Worm (Caenorhabditis elegans) whole organism, L2 larva: Measurements from ENCODE around the gene clc-17.

Experiments
- C34F6.9 ChIP-seq: fragments of 150-350 bp; optimal IDR thresholded peaks from 2 replicates; lab custom pipeline; 2014; ENCODE audit warnings: missing biosample characterization, missing genetic modification characterization
- F13H6.1 ChIP-seq: sonication (generic microtip); optimal IDR thresholded peaks from 2 replicates; lab custom pipeline; 2016; ENCODE audit warnings: missing genetic modification characterization, missing compliant biosample characterization
- R02D3.7 ChIP-seq: fragments of 150-350 bp; optimal IDR thresholded peaks from 2 replicates; lab custom pipeline; 2014; ENCODE audit warnings: missing biosample characterization, missing genetic modification characterization
- Y55F3AM.14 ChIP-seq: fragments of 200-800 bp; sonication (Bioruptor generic); optimal IDR thresholded peaks from 2 replicates; lab custom pipeline; 2018; ENCODE audit warnings: mild to moderate bottlenecking, missing genetic modification characterization, missing compliant biosample characterization
- aly-2 ChIP-seq: fragments of 150-350 bp; optimal IDR thresholded peaks from 2 replicates; lab custom pipeline; 2014; ENCODE audit warnings: missing biosample characterization, missing genetic modification characterization
- ama-1 ChIP-seq: fragments of 150-350 bp; optimal IDR thresholded peaks from 2 replicates; lab custom pipeline; 2018; ENCODE audit warnings: inconsistent platforms
- blmp-1 ChIP-seq: sonication (generic microtip); optimal IDR thresholded peaks from 2 replicates; lab custom pipeline; 2017; ENCODE audit warnings: missing genetic modification characterization, mild to moderate bottlenecking, missing compliant biosample characterization, antibody characterized with exemption, moderate library complexity; ENCODE audit not compliant: insufficient read depth
- ceh-16 ChIP-seq: fragments of 150-350 bp; optimal IDR thresholded peaks from 2 replicates; lab custom pipeline; 2014; ENCODE audit warnings: missing biosample characterization, missing genetic modification characterization
- ceh-82 ChIP-seq: fragments of 150-350 bp; optimal IDR thresholded peaks from 2 replicates; lab custom pipeline; 2014; ENCODE audit warnings: missing biosample characterization, missing genetic modification characterization
- crh-2 ChIP-seq: sonication (generic microtip); optimal IDR thresholded peaks from 2 replicates; lab custom pipeline; 2017; ENCODE audit warnings: missing biosample characterization, missing genetic modification characterization
- dmd-4 ChIP-seq: sonication (generic microtip); optimal IDR thresholded peaks from 2 replicates; lab custom pipeline; 2017; ENCODE audit warnings: missing biosample characterization, missing genetic modification characterization
- egl-27 ChIP-seq: sonication (generic microtip); optimal IDR thresholded peaks from 3 replicates; lab custom pipeline; 2017; ENCODE audit warnings: missing biosample characterization, missing genetic modification reagents, missing genetic modification characterization
- elt-1 ChIP-seq: fragments of 150-350 bp; optimal IDR thresholded peaks from 2 replicates; lab custom pipeline; 2014; ENCODE audit warnings: missing biosample characterization, missing genetic modification characterization
- elt-3 ChIP-seq: sonication (generic microtip); optimal IDR thresholded peaks from 2 replicates; lab custom pipeline; 2017; ENCODE audit warnings: missing biosample characterization, missing genetic modification characterization
- fos-1 ChIP-seq: fragments of 150-350 bp; optimal IDR thresholded peaks from 2 replicates; lab custom pipeline; 2014; ENCODE audit warnings: missing biosample characterization, missing genetic modification characterization
- gmeb-1 ChIP-seq: fragments of 150-350 bp; optimal IDR thresholded peaks from 2 replicates; lab custom pipeline; 2014; ENCODE audit warnings: missing biosample characterization, missing genetic modification characterization
- lin-11 ChIP-seq: fragments of 150-350 bp; sonication (generic microtip); optimal IDR thresholded peaks from 2 replicates; lab custom pipeline; 2014; ENCODE audit warnings: missing biosample characterization, missing genetic modification characterization, inconsistent platforms, mixed read lengths
- lin-13 ChIP-seq: fragments of 150-350 bp; optimal IDR thresholded peaks from 2 replicates; lab custom pipeline; 2014; ENCODE audit warnings: missing biosample characterization, missing genetic modification reagents, missing genetic modification characterization
- lin-39 ChIP-seq: fragments of 150-350 bp; optimal IDR thresholded peaks from 2 replicates; lab custom pipeline; 2014; ENCODE audit warnings: missing biosample characterization, missing genetic modification reagents, missing genetic modification characterization
- mab-5 ChIP-seq: fragments of 150-350 bp; optimal IDR thresholded peaks from 2 replicates; lab custom pipeline; 2014; ENCODE audit warnings: missing biosample characterization, missing genetic modification characterization
- mbf-1 ChIP-seq: sonication (generic microtip); optimal IDR thresholded peaks from 2 replicates; lab custom pipeline; 2017; ENCODE audit warnings: missing biosample characterization, missing genetic modification characterization
- nhr-12 ChIP-seq: fragments of 150-350 bp; optimal IDR thresholded peaks from 2 replicates; lab custom pipeline; 2014; ENCODE audit warnings: missing biosample characterization, missing genetic modification characterization
- nhr-129 ChIP-seq: fragments of 150-350 bp; optimal IDR thresholded peaks from 2 replicates; lab custom pipeline; 2014; ENCODE audit warnings: missing biosample characterization, missing genetic modification characterization
- nhr-21 ChIP-seq: fragments of 150-350 bp; optimal IDR thresholded peaks from 2 replicates; lab custom pipeline; 2014; ENCODE audit warnings: missing biosample characterization, missing genetic modification characterization
- nhr-23 ChIP-seq: fragments of 150-350 bp; optimal IDR thresholded peaks from 2 replicates; lab custom pipeline; 2014; ENCODE audit warnings: missing biosample characterization, missing genetic modification reagents, missing genetic modification characterization
- nhr-237 ChIP-seq: fragments of 150-350 bp; optimal IDR thresholded peaks from 2 replicates; lab custom pipeline; 2014; ENCODE audit warnings: missing biosample characterization, missing genetic modification characterization
- nhr-25 ChIP-seq: fragments of 150-350 bp; sonication (generic microtip); optimal IDR thresholded peaks from 3 replicates; lab custom pipeline; 2014; ENCODE audit warnings: missing biosample characterization, missing genetic modification characterization
- nhr-6 ChIP-seq: fragments of 150-350 bp; optimal IDR thresholded peaks from 2 replicates; lab custom pipeline; 2014; ENCODE audit warnings: missing biosample characterization, missing genetic modification characterization
- nhr-77 ChIP-seq: fragments of 150-350 bp; optimal IDR thresholded peaks from 2 replicates; lab custom pipeline; 2014; ENCODE audit warnings: missing biosample characterization, missing genetic modification characterization
- peb-1 ChIP-seq: fragments of 150-350 bp; optimal IDR thresholded peaks from 2 replicates; lab custom pipeline; 2014; ENCODE audit warnings: missing biosample characterization, missing genetic modification characterization
- sem-4 ChIP-seq: fragments of 150-350 bp; optimal IDR thresholded peaks from 2 replicates; lab custom pipeline; 2014; ENCODE audit warnings: missing biosample characterization, missing genetic modification reagents, missing genetic modification characterization
- skn-1 ChIP-seq: sonication (generic microtip); optimal IDR thresholded peaks from 2 replicates; lab custom pipeline; 2017; ENCODE audit warnings: missing biosample characterization, missing genetic modification characterization
- sma-3 ChIP-seq: sonication (generic microtip); optimal IDR thresholded peaks from 2 replicates; lab custom pipeline; 2016; ENCODE audit warnings: missing genetic modification reagents, missing genetic modification characterization, missing compliant biosample characterization
- sma-9 ChIP-seq, 2 experiments: fragments of 150-350 bp in 1 of 2; sonication (generic microtip) in 1 of 2; optimal IDR thresholded peaks; 2 replicates each; lab custom pipeline; 2014 to 2016; ENCODE audit warnings: missing genetic modification characterization in 2 of 2, mild to moderate bottlenecking in 1 of 2, missing biosample characterization in 1 of 2, missing compliant biosample characterization in 1 of 2, missing genetic modification reagents in 1 of 2, moderate library complexity in 1 of 2
- snpc-4 ChIP-seq: fragments of 150-350 bp; optimal IDR thresholded peaks from 2 replicates; lab custom pipeline; 2014; ENCODE audit warnings: missing biosample characterization, missing genetic modification characterization
- unc-39 ChIP-seq: fragments of 150-350 bp; optimal IDR thresholded peaks from 2 replicates; lab custom pipeline; 2014; ENCODE audit warnings: missing biosample characterization, missing genetic modification characterization
- unc-62 ChIP-seq: fragments of 150-350 bp; optimal IDR thresholded peaks from 2 replicates; lab custom pipeline; 2014; ENCODE audit warnings: missing biosample characterization, missing genetic modification reagents, missing genetic modification characterization
- zag-1 ChIP-seq: fragments of 150-350 bp; optimal IDR thresholded peaks from 2 replicates; lab custom pipeline; 2014; ENCODE audit warnings: missing biosample characterization, missing genetic modification characterization
- ztf-1 ChIP-seq: fragments of 200-800 bp; sonication (Bioruptor generic); conservative IDR thresholded peaks from 2 replicates; pipeline ENCODE4 v1.3.6; 2022; ENCODE audit warnings: missing genetic modification characterization, missing compliant biosample characterization
- ztf-11 ChIP-seq: sonication (generic microtip); optimal IDR thresholded peaks from 2 replicates; lab custom pipeline; 2017; ENCODE audit warnings: missing biosample characterization, missing genetic modification characterization
- ztf-4 ChIP-seq: fragments of 150-350 bp; optimal IDR thresholded peaks from 2 replicates; lab custom pipeline; 2014; ENCODE audit warnings: missing biosample characterization, missing genetic modification characterization

Gene clc-17

DNA sequence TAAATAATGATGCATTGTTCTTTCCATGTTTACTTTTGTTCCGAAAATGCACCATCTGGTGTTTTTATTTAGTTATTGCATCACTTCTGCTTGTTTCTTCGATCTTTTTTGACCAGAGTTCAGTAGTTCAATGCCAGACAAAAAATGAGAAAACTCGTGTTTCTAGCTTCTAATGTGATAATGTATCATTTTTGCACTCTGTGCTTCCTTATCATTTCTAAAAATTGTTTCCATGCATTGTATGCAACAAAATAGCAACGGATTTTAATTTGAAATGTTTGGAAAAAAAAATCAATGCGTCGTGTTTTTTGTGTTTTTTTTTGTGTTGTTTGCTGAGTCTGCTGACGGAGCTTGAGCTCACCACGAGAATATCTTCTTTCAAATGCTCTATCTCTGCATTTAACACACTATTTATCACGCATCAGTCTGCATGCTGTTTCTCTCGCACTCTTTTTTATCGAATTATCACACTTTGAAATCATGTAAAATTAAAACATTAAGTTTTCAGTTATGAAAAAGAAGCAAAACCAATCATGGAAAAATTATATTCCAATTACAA is 26.9 kb upstream of the clc-17 start, which contains the start of gene sulp-7:
Gene sulp-7 (plus strand): TSS at position 509 of the 559 bp plus-strand sequence.
- no peak for TF ChIP-seq elt-3
- peak; percentile 15 for TF ChIP-seq C34F6.9 (tag; lab: Kevin White, UChicago)
- TF ChIP-seq nhr-129 (tag; lab: Kevin White, UChicago) = peak; percentile 43
- no peak for TF ChIP-seq nhr-21 (tag; lab: Kevin White, UChicago)
- peak; percentile 44 for TF ChIP-seq crh-2 (tag; lab: Kevin White, UChicago)

DNA sequence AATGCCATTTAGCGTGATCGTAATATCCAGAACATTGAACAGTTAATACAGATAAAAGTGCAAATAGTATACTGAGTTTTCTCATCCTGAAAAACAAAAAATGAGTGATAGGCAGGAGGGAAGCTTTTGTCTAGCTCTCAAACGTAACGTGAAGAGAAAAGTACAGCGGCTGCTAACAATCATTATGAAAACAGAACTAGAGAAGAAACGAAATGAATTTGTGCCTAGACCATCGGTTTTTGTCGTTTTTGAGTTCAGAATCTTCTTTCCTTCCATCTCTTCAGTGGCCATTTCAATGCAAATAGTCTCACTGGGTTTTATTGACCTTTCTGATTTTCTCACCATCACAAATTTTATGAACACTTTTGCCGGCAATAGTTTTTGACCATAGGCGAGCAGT is 22.0 kb upstream of the clc-17 start, which contains the start of gene W04G3.7:
Gene W04G3.7 (minus strand): TSS at position 101 of the 400 bp plus-strand sequence.
- TF ChIP-seq elt-1 (tag; lab: Kevin White, UChicago) = no peak
- no peak for TF ChIP-seq nhr-21 (tag; lab: Kevin White, UChicago)
- TF ChIP-seq zag-1 = no peak
- TF ChIP-seq, all 48 proteins: peak for 0

DNA sequence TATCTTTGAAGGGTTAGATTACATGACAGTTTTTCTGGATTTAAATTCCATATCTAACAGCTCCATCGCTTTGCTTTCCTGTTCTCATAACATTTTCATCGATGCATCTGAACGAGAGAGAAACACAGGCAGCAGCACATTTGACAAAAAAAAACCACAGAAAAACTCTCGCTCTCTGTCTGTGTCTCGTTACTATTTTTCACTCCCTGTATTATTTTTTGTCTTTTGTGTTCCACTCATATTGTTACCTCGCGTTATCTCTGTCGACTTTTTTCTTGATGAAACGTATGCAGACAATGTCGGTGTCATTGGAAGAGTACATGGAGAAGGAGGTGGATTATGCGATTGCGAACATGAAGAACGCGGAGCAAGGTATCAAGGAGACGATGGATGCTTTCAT is 18.2 kb upstream of the clc-17 start, which contains the start of gene W04G3.11:
Gene W04G3.11 (plus strand): TSS at position 244 of the 400 bp plus-strand sequence.
- TF ChIP-seq snpc-4 = no peak
- TF ChIP-seq unc-39 (tag; lab: Kevin White, UChicago) = no peak
- TF ChIP-seq gmeb-1 (tag; lab: Kevin White, UChicago) = no peak
- TF ChIP-seq sem-4 (tag; lab: Kevin White, UChicago) = no peak
- no peak for TF ChIP-seq ztf-1 (GFP tag; lab: Robert Waterston, UW)
- no peak for TF ChIP-seq nhr-12 (tag; lab: Kevin White, UChicago)
- TF ChIP-seq lin-13 (GFP tag; lab: Kevin White, UChicago) = no peak
- no peak for TF ChIP-seq blmp-1 (tag; lab: Kevin White, UChicago)
- TF ChIP-seq lin-11 (tag; lab: Kevin White, UChicago) = no peak
- no peak for TF ChIP-seq nhr-237 (tag; lab: Kevin White, UChicago)
- no peak for TF ChIP-seq aly-2 (tag; lab: Kevin White, UChicago)
- no peak for TF ChIP-seq nhr-129 (tag; lab: Kevin White, UChicago)
- TF ChIP-seq ama-1 (lab: Kevin White, UChicago) = no peak
- no peak for TF ChIP-seq egl-27 (tag; lab: Kevin White, UChicago)
- no peak for TF ChIP-seq nhr-6 (tag; lab: Kevin White, UChicago)
- no peak for TF ChIP-seq ztf-11 (tag; lab: Kevin White, UChicago)
- no peak for TF ChIP-seq crh-2 (tag; lab: Kevin White, UChicago)
- TF ChIP-seq F13H6.1 = no peak
- no peak for TF ChIP-seq dmd-4

DNA sequence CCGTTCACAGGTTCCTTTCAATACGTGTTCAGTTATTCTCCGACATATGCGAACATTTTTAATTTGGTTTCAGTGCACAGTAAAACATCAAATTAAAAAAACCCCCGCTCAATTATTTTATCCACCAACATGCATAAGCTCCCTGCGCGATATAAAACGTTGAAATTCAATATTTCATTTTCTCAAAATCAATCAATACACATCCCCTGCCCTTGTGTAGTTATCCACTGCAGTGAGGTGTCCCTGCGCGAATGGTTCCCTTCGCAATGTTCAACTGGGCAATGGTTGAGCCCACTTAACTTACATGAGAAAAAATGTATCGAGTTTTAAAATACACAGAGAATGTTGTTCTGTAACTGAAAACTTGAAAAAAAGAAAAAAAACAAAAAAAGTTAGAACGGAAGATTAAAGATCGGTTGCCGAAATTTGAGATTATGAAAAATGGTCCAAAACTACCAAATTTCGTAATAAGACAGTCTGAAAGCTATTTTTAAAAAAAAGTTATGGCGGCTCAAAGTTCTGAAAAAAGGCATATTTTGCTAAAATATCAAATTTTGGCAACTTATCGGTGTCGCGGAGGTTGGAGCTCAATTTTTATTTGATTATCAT is 13.1 kb upstream of the clc-17 start:
- TF ChIP-seq C34F6.9 (tag; lab: Kevin White, UChicago) = peak; percentile 100
- TF ChIP-seq gmeb-1 (tag; lab: Kevin White, UChicago) = peak; percentile 97
- peak; percentile 89 for TF ChIP-seq R02D3.7 (tag; lab: Kevin White, UChicago)
- peak; percentile 99 for TF ChIP-seq mab-5 (tag; lab: Kevin White, UChicago)
- TF ChIP-seq nhr-237 (tag; lab: Kevin White, UChicago) = peak; percentile 100
- peak; percentile 95 for TF ChIP-seq ceh-16 (tag; lab: Kevin White, UChicago)
- TF ChIP-seq lin-11 (tag; lab: Kevin White, UChicago) = peak; percentile 100
- TF ChIP-seq Y55F3AM.14 (GFP tag; lab: Kevin White, UChicago) = peak; percentile 97
- peak; percentile 100 for TF ChIP-seq zag-1
- TF ChIP-seq elt-1 (tag; lab: Kevin White, UChicago) = peak; percentile 54
- peak; percentile 100 for TF ChIP-seq lin-39 (tag; lab: Kevin White, UChicago)
- peak; percentile 100 for TF ChIP-seq fos-1 (tag; lab: Kevin White, UChicago)
- peak; percentile 85 for TF ChIP-seq dmd-4
- peak; percentile 26 for TF ChIP-seq peb-1 (tag; lab: Kevin White, UChicago)
- peak; percentile 75 for TF ChIP-seq nhr-12 (tag; lab: Kevin White, UChicago)
- TF ChIP-seq ceh-82 (tag; lab: Kevin White, UChicago) = peak; percentile 99
- peak; percentile 84 for TF ChIP-seq ztf-11 (tag; lab: Kevin White, UChicago)
- TF ChIP-seq mbf-1 (tag; lab: Kevin White, UChicago) = peak; percentile 82
- TF ChIP-seq egl-27 (tag; lab: Kevin White, UChicago) = peak; percentile 100
- TF ChIP-seq ztf-1 (GFP tag; lab: Robert Waterston, UW) = peak; percentile 93; the same call in 1 of the 2 replicates
- peak; percentile 100 for TF ChIP-seq crh-2 (tag; lab: Kevin White, UChicago)
- peak; percentile 88 for TF ChIP-seq blmp-1 (tag; lab: Kevin White, UChicago)
- TF ChIP-seq ama-1 (lab: Kevin White, UChicago) = peak; percentile 66
- TF ChIP-seq sma-3 (GFP tag; lab: Kevin White, UChicago) = peak; percentile 100
- peak; percentile 99 for TF ChIP-seq unc-62 (GFP tag; lab: Kevin White, UChicago)
- peak; percentile 100 for TF ChIP-seq nhr-129 (tag; lab: Kevin White, UChicago)
- TF ChIP-seq ztf-4 (tag; lab: Kevin White, UChicago) = peak; percentile 99
- peak; percentile 99 for TF ChIP-seq sem-4 (tag; lab: Kevin White, UChicago)
- peak; percentile 99 for TF ChIP-seq nhr-25 (tag; lab: Kevin White, UChicago)
- peak; percentile 100 for TF ChIP-seq nhr-77 (tag; lab: Kevin White, UChicago)
- TF ChIP-seq snpc-4 = peak; percentile 94
- TF ChIP-seq nhr-23 (tag; lab: Kevin White, UChicago) = peak; percentile 56
- peak; percentile 93 for TF ChIP-seq skn-1 (tag; lab: Kevin White, UChicago)
- peak; percentile 100 for TF ChIP-seq sma-9 (GFP tag; optimal IDR thresholded peaks at IDR 0.05; lab: Kevin White, UChicago)
- TF ChIP-seq sma-9 (tag; optimal IDR thresholded peaks at IDR 0.05; lab: Kevin White, UChicago) = peak; percentile 94
- TF ChIP-seq aly-2 (tag; lab: Kevin White, UChicago) = peak; percentile 67
- TF ChIP-seq nhr-6 (tag; lab: Kevin White, UChicago) = peak; percentile 99
- TF ChIP-seq lin-13 (GFP tag; lab: Kevin White, UChicago) = peak; percentile 99
